Worm (Caenorhabditis elegans) whole organism, midembryonic: ENCODE measurements around the gene gcy-15.
"Not testable (repeated sequence)": the region's sequence is repeated elsewhere in the genome, so short reads cannot be mapped to it uniquely, and the experiment has no call there.

ENCODE experiments used
- T22C8.4 ChIP-seq: fragments of 200-800 bp; sonication (Bioruptor generic); IDR thresholded peaks from 2 replicates; pipeline ENCODE4 v1.3.6; 2022; ENCODE audit warnings: missing genetic modification characterization, missing compliant biosample characterization
- cog-1 ChIP-seq: sonication (generic microtip); optimal IDR thresholded peaks from 2 replicates; lab custom pipeline; 2016; ENCODE audit warnings: missing genetic modification characterization, missing compliant biosample characterization
- flt-1 ChIP-seq: fragments of 200-800 bp; sonication (Bioruptor generic); IDR thresholded peaks from 2 replicates; pipeline ENCODE4 v1.3.6; 2022; ENCODE audit warnings: missing genetic modification characterization, missing compliant biosample characterization
- klf-2 ChIP-seq: fragments of 200-800 bp; sonication (Bioruptor generic); conservative IDR thresholded peaks from 2 replicates; pipeline ENCODE4 v1.3.6; 2022; ENCODE audit warnings: missing genetic modification reagents, missing genetic modification characterization, missing compliant biosample characterization
- med-1 ChIP-seq: sonication (generic microtip); optimal IDR thresholded peaks from 2 replicates; lab custom pipeline; 2017; ENCODE audit warnings: missing genetic modification characterization, mild to moderate bottlenecking, missing compliant biosample characterization, antibody characterized with exemption, missing genetic modification reagents; ENCODE audit not compliant: insufficient read depth
- ref-1 ChIP-seq: fragments of 200-800 bp; sonication (Bioruptor generic); conservative IDR thresholded peaks from 2 replicates; pipeline ENCODE4 v1.3.6; 2022; ENCODE audit warnings: missing genetic modification reagents, missing genetic modification characterization, missing compliant biosample characterization
- tab-1 ChIP-seq: fragments of 200-800 bp; sonication (Bioruptor generic); IDR thresholded peaks from 2 replicates; pipeline ENCODE4 v1.3.6; 2022; ENCODE audit warnings: missing genetic modification characterization, missing compliant biosample characterization
- ztf-23 ChIP-seq: fragments of 200-800 bp; sonication (Bioruptor generic); IDR thresholded peaks from 2 replicates; pipeline ENCODE4 v1.3.6; 2022; ENCODE audit warnings: missing genetic modification reagents, missing genetic modification characterization, missing compliant biosample characterization
- ztf-29 ChIP-seq: fragments of 200-800 bp; sonication (Bioruptor generic); IDR thresholded peaks from 2 replicates; pipeline ENCODE4 v1.3.6; 2022; ENCODE audit warnings: missing genetic modification reagents, missing genetic modification characterization, missing compliant biosample characterization

DNA sequence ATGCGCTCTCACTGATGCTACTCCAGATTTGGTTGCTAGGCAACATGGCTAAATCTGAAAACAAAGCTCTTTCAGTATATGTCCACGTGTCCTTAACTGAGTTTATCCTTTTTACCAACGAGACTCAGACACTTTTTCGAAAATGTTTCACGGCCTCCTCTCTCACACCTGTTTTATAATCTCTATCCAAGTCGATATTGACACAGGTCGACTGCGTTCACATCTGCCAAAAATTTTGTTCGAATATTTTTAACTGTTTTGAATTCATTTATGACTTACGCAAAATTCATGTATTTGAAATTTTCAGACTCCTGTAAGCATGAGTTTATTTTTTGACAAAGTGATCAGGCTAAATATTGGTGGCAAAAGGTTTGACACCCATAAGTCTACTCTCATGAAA, 18.9 kb upstream of the gcy-15 start, which contains the start of gene ZC239.3:
- not testable (repeated sequence) for TF ChIP-seq ztf-23 (GFP tag; lab: Robert Waterston, UW); klf-2 (GFP tag; lab: Robert Waterston, UW); cog-1 (tag; lab: Kevin White, UChicago); flt-1; ref-1; med-1 (GFP tag; lab: Kevin White, UChicago); ztf-29 (GFP tag; lab: Robert Waterston, UW); T22C8.4; tab-1 (GFP tag; lab: Robert Waterston, UW)
